Worm (Caenorhabditis elegans): ENCODE measurements around the gene ZC21.6.

ce11 chrIII:8554472-8554871, 9.1 kb upstream of the ZC21.6 start, which contains the start of gene gsto-2:
- no peak for TF ChIP-seq snpc-1.1 (tag; optimal IDR thresholded peaks at IDR 0.05; ENCODE audit: insufficient read depth)
- TF ChIP-seq F10E7.11 (tag; optimal IDR thresholded peaks at IDR 0.05): no peak
- TF ChIP-seq nfya-1 (tag; optimal IDR thresholded peaks at IDR 0.05; ENCODE audit: borderline replicate concordance, insufficient read depth): no peak

All from whole organism, young adult.